Fruit fly (Drosophila melanogaster) whole organism, wandering third instar larva: Measurements from ENCODE around the gene Sf3a2.

ENCODE experiments used
- Dfd ChIP-seq: fragments of >200 bp; optimal IDR thresholded peaks from 2 replicates; lab custom pipeline; 2017; ENCODE audit warnings: missing biosample characterization, missing genetic modification characterization
- HLH106 ChIP-seq: fragments of 200-800 bp; optimal IDR thresholded peaks from 3 replicates; lab custom pipeline; 2019; ENCODE audit warnings: missing biosample characterization, mild to moderate bottlenecking, missing genetic modification characterization, moderate library complexity
- Rel ChIP-seq, 2 experiments: fragments of 200-800 bp; sonication (Bioruptor generic) in 1 of 2; optimal IDR thresholded peaks; 2 replicates in 1 of 2; 3 replicates in 1 of 2; lab custom pipeline; 2016 to 2019; ENCODE audit warnings: mild to moderate bottlenecking in 2 of 2, missing biosample characterization in 2 of 2, missing genetic modification characterization in 2 of 2, moderate library complexity in 1 of 2
- brk ChIP-seq: fragments of 200-800 bp; sonication (Bioruptor generic); optimal IDR thresholded peaks from 2 replicates; lab custom pipeline; 2016; ENCODE audit warnings: missing biosample characterization, mild to moderate bottlenecking, missing genetic modification characterization
- dmrt93B ChIP-seq: fragments of 200-800 bp; sonication (Bioruptor generic); optimal IDR thresholded peaks from 2 replicates; lab custom pipeline; 2018; ENCODE audit warnings: missing biosample characterization, mild to moderate bottlenecking, missing genetic modification characterization
- pan ChIP-seq: fragments of >200 bp; optimal IDR thresholded peaks from 2 replicates; lab custom pipeline; 2017
- psq ChIP-seq: fragments of 200-800 bp; sonication (Bioruptor generic); optimal IDR thresholded peaks from 3 replicates; lab custom pipeline; 2017; ENCODE audit warnings: missing biosample characterization, mild to moderate bottlenecking, missing genetic modification characterization, moderate library complexity
- sage ChIP-seq: fragments of 200-800 bp; sonication (Bioruptor generic); optimal IDR thresholded peaks from 2 replicates; lab custom pipeline; 2016; ENCODE audit warnings: missing biosample characterization, mild to moderate bottlenecking, missing genetic modification characterization
- usp ChIP-seq: fragments of >200 bp; optimal IDR thresholded peaks from 2 replicates; lab custom pipeline; 2017; ENCODE audit warnings: missing biosample characterization, missing genetic modification characterization

- TF ChIP-seq pan (lab: Kevin White, UChicago) = no peak
- TF ChIP-seq dmrt93B (GFP tag; lab: Kevin White, UChicago) = no peak
- TF ChIP-seq HLH106 (tag; lab: Kevin White, UChicago) = no peak
- TF ChIP-seq psq = no peak
- TF ChIP-seq sage (GFP tag; lab: Kevin White, UChicago) = no peak
- TF ChIP-seq Rel (GFP tag; optimal IDR thresholded peaks at IDR 0.05; lab: Kevin White, UChicago) = no peak
- TF ChIP-seq Rel (tag; optimal IDR thresholded peaks at IDR 0.05; lab: Kevin White, UChicago) = no peak
- no peak for TF ChIP-seq usp (GFP tag; lab: Kevin White, UChicago)
- no peak for TF ChIP-seq Dfd (GFP tag; lab: Kevin White, UChicago)
- no peak for TF ChIP-seq brk (GFP tag; lab: Kevin White, UChicago)
Measured at dm6 chr3L:12853423-12853822, 39.6 kb upstream of the Sf3a2 start, which contains the start of gene Ent3.
